Fruit fly (Drosophila melanogaster): ENCODE results near the gene CG4281.

Gene CG4281

DNA sequence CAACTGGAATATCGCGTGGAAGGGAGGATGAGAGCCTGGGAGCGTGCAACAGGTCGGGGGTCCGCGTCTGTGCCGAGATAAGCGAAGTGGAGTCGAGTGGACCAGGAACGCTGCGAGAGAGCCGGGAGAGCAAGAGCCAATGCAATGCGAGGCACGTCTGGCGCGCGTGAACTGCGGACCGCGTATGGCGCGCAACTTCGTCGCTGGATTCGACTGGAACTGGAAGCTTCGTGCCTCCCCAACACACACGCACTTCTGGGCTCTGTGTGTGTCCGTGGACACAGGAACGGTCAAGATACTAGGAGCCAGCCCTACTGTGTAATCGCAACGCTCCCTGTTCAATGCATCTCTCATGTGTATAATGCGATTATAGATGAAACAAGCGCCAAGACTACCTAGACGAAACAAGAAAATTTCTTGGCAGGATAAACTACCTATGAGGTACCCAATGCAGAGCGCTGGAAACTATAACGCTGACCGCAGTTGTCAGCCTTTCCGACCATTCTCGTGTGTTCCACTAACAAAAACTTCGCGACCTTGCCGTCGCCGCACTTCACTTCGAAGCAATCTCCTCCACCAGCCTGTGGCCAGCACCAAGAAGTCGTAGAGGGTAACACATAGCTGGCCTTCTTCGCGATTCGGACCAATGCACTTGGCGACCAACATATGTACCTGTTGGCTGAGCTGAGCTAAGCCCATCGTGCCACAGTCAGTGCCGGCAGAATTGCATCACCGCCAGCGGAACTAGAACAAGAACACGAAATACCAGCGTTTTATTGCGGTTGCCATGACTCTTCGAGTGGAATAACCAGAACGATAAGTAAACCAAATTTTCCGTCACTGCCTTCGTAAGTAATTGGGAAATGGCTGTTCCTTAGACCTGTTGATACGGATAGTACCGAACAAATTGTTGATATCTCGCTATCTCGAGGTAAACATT lies 7.2 kb upstream of the CG4281 start, which contains the start of gene Rtca (continued):
- TF ChIP-seq CG31441 (GFP tag; IDR thresholded peaks at IDR 0.05) (peak; percentile 70), CG13624 (GFP tag; optimal IDR thresholded peaks at IDR 0.05) (peak; percentile 51), CG14710 (tag; optimal IDR thresholded peaks at IDR 0.05) (peak; percentile 30), so (GFP tag; IDR thresholded peaks at IDR 0.05) (no peak; the same call in 2 of the 3 replicates), sna (GFP tag; IDR thresholded peaks at IDR 0.05; ENCODE audit: partially characterized antibody) (no peak), amos (GFP tag; IDR thresholded peaks at IDR 0.05; ENCODE audit: partially characterized antibody) (peak; percentile 23; the same call in 1 of the 2 replicates), toy (GFP tag; IDR thresholded peaks at IDR 0.05) (no peak), ap (GFP tag; IDR thresholded peaks at IDR 0.05) (peak; percentile 20; the same call in 1 of the 2 replicates), Dll (GFP tag; IDR thresholded peaks at IDR 0.05; ENCODE audit: partially characterized antibody) (no peak), maf-S (GFP tag; optimal IDR thresholded peaks at IDR 0.05) (peak; percentile 66), D19A (tag; optimal IDR thresholded peaks at IDR 0.05) (peak; percentile 57), seq (GFP tag; IDR thresholded peaks at IDR 0.05) (peak; percentile 59), Fer3 (tag; optimal IDR thresholded peaks at IDR 0.05) (peak; percentile 62), zfh1 (GFP tag; IDR thresholded peaks at IDR 0.05) (peak; percentile 41; the same call in 1 of the 3 replicates), Stat92E (GFP tag; optimal IDR thresholded peaks at IDR 0.05) (no peak), CG11398 (GFP tag; optimal IDR thresholded peaks at IDR 0.05) (no peak), CG5953 (GFP tag; IDR thresholded peaks at IDR 0.05) (peak; percentile 45; the same call in 1 of the 2 replicates), CG11504 (tag; optimal IDR thresholded peaks at IDR 0.05) (peak; percentile 79), CG10959 (GFP tag; IDR thresholded peaks at IDR 0.05) (peak; percentile 42; the same call in 1 of the 2 replicates), pnt (GFP tag; optimal IDR thresholded peaks at IDR 0.05) (peak; percentile 44), NFAT (GFP tag; IDR thresholded peaks at IDR 0.05) (no peak), CG33213 (GFP tag; optimal IDR thresholded peaks at IDR 0.05) (no peak), jumu (GFP tag; optimal IDR thresholded peaks at IDR 0.05) (peak; percentile 51), CG8388 (GFP tag; optimal IDR thresholded peaks at IDR 0.05) (peak; percentile 40), onecut (GFP tag; IDR thresholded peaks at IDR 0.05) (peak; percentile 52), CG15011 (GFP tag; optimal IDR thresholded peaks at IDR 0.05) (no peak), CG10462 (GFP tag; optimal IDR thresholded peaks at IDR 0.05) (no peak), Atf-2 (GFP tag; optimal IDR thresholded peaks at IDR 0.05) (peak; percentile 48), Hand (GFP tag; optimal IDR thresholded peaks at IDR 0.05) (peak; percentile 80), CG11696 (GFP tag; IDR thresholded peaks at IDR 0.05) (peak; percentile 95), MTF-1 (GFP tag; optimal IDR thresholded peaks at IDR 0.05; ENCODE audit: borderline replicate concordance) (peak; percentile 12), CG16813 (GFP tag; IDR thresholded peaks at IDR 0.05; ENCODE audit: partially characterized antibody) (no peak), CG9932 (GFP tag; IDR thresholded peaks at IDR 0.05) (peak; percentile 51; the same call in 1 of the 2 replicates), CG7372 (GFP tag; IDR thresholded peaks at IDR 0.05) (peak; percentile 67), CG2129 (GFP tag; IDR thresholded peaks at IDR 0.05; ENCODE audit: partially characterized antibody) (no peak), CG31365 (tag; optimal IDR thresholded peaks at IDR 0.05) (peak; percentile 16), ems (GFP tag; optimal IDR thresholded peaks at IDR 0.05) (peak; percentile 57), tx (GFP tag; optimal IDR thresholded peaks at IDR 0.05) (peak; percentile 68), ken (GFP tag; IDR thresholded peaks at IDR 0.05) (peak; percentile 50; the same call in 1 of the 3 replicates), CG15601 (tag; optimal IDR thresholded peaks at IDR 0.05) (peak; percentile 4), CG18476 (GFP tag; optimal IDR thresholded peaks at IDR 0.05) (peak; percentile 37), Ets97D (GFP tag; optimal IDR thresholded peaks at IDR 0.05) (no peak), CG18011 (GFP tag; optimal IDR thresholded peaks at IDR 0.05) (peak; percentile 21), exex (tag; optimal IDR thresholded peaks at IDR 0.05) (no peak), CG11723 (GFP tag; optimal IDR thresholded peaks at IDR 0.05) (peak; percentile 34), CG42726 (GFP tag; IDR thresholded peaks at IDR 0.05; ENCODE audit: partially characterized antibody) (0 out of 2 replicates have a peak, but pooled peaks have one; percentile 8), CG10267 (tag; optimal IDR thresholded peaks at IDR 0.05) (peak; percentile 44)
